Worm (Caenorhabditis elegans) whole organism, young adult: ENCODE results near the gene crh-2.

ENCODE experiments used
- B0035.1 ChIP-seq: sonication (generic microtip); optimal IDR thresholded peaks from 2 replicates; lab custom pipeline; 2016; ENCODE audit warnings: missing genetic modification characterization, mild to moderate bottlenecking, missing compliant biosample characterization, missing genotype, missing genetic modification reagents
- B0336.3 ChIP-seq: fragments of 200-800 bp; sonication (Bioruptor generic); IDR thresholded peaks from 2 replicates; pipeline ENCODE4 v1.3.6; 2022; ENCODE audit warnings: missing genetic modification characterization, missing compliant biosample characterization
- D2030.7 ChIP-seq: fragments of 200-800 bp; sonication (Bioruptor generic); IDR thresholded peaks from 2 replicates; pipeline ENCODE4 v1.3.6; 2022; ENCODE audit warnings: missing genetic modification reagents, missing genetic modification characterization, missing compliant biosample characterization
- F22D6.2 ChIP-seq: sonication (generic microtip); optimal IDR thresholded peaks from 2 replicates; lab custom pipeline; 2016; ENCODE audit warnings: mild to moderate bottlenecking, missing genetic modification characterization, missing compliant biosample characterization
- F39B2.1 ChIP-seq: fragments of 200-800 bp; sonication (Bioruptor generic); IDR thresholded peaks from 2 replicates; pipeline ENCODE4 v1.3.6; 2022; ENCODE audit warnings: missing genetic modification reagents, missing genetic modification characterization, missing compliant biosample characterization
- F49E8.2 ChIP-seq: sonication (generic microtip); optimal IDR thresholded peaks from 3 replicates; lab custom pipeline; 2017; ENCODE audit warnings: missing genetic modification characterization, mild to moderate bottlenecking, missing compliant biosample characterization, antibody characterized with exemption, moderate library complexity; ENCODE audit not compliant: insufficient read depth
- F55B11.4 ChIP-seq: sonication (generic microtip); optimal IDR thresholded peaks from 2 replicates; lab custom pipeline; 2016; ENCODE audit warnings: missing compliant biosample characterization, missing genetic modification characterization, borderline replicate concordance; ENCODE audit not compliant: insufficient read depth
- F57A8.1 ChIP-seq: fragments of 200-800 bp; sonication (Bioruptor generic); optimal IDR thresholded peaks from 2 replicates; lab custom pipeline; 2018; ENCODE audit warnings: mild to moderate bottlenecking, missing genetic modification characterization, moderate library complexity, missing compliant biosample characterization
- F57C9.4 ChIP-seq: sonication (generic microtip); optimal IDR thresholded peaks from 2 replicates; lab custom pipeline; 2017; ENCODE audit warnings: mild to moderate bottlenecking, missing genetic modification characterization, missing compliant biosample characterization
- Y79H2A.3 ChIP-seq: fragments of 200-800 bp; sonication (Bioruptor generic); conservative IDR thresholded peaks from 2 replicates; pipeline ENCODE4 v1.3.6; 2022; ENCODE audit warnings: missing genetic modification reagents, missing genetic modification characterization, missing compliant biosample characterization
- ZK185.1 ChIP-seq: sonication (generic microtip); optimal IDR thresholded peaks from 2 replicates; lab custom pipeline; 2016; ENCODE audit warnings: mild to moderate bottlenecking, missing genetic modification characterization, missing compliant biosample characterization; ENCODE audit not compliant: poor library complexity, severe bottlenecking
- ama-1 ChIP-seq, 3 experiments: fragments of 150-350 bp in 1 of 3; sonication (generic microtip) in 2 of 3; optimal IDR thresholded peaks; 2 replicates each; lab custom pipeline; 2014 to 2018; ENCODE audit warnings: missing biosample characterization in 2 of 3, missing genetic modification characterization in 2 of 3, missing genetic modification reagents in 2 of 3
- attf-5 ChIP-seq: fragments of 200-800 bp; sonication (Bioruptor generic); optimal IDR thresholded peaks from 2 replicates; lab custom pipeline; 2018; ENCODE audit warnings: mild to moderate bottlenecking, missing genetic modification characterization, missing compliant biosample characterization
- attf-6 ChIP-seq: fragments of 200-800 bp; sonication (Bioruptor generic); IDR thresholded peaks from 2 replicates; pipeline ENCODE4 v1.3.6; 2022; ENCODE audit warnings: missing genetic modification reagents, missing genetic modification characterization, missing compliant biosample characterization
- bed-1 ChIP-seq: fragments of 200-800 bp; sonication (Bioruptor generic); IDR thresholded peaks from 2 replicates; pipeline ENCODE4 v1.3.6; 2022; ENCODE audit warnings: missing genetic modification reagents, missing genetic modification characterization, missing compliant biosample characterization
- cebp-1 ChIP-seq, 2 experiments: fragments of 200-800 bp in 1 of 2; sonication (Bioruptor generic) in 1 of 2; sonication (generic microtip) in 1 of 2; IDR thresholded peaks in 1 of 2; optimal IDR thresholded peaks in 1 of 2; 2 replicates each; pipeline versions ENCODE4 v1.3.6 to Lab custom; 2017 to 2022; ENCODE audit warnings: missing compliant biosample characterization in 2 of 2, missing genetic modification characterization in 2 of 2, mild to moderate bottlenecking in 1 of 2, missing genetic modification reagents in 1 of 2, moderate library complexity in 1 of 2
- ceh-27 ChIP-seq: fragments of 200-800 bp; sonication (Bioruptor generic); optimal IDR thresholded peaks from 2 replicates; lab custom pipeline; 2018; ENCODE audit warnings: mild to moderate bottlenecking, missing genetic modification characterization, moderate library complexity, missing compliant biosample characterization
- ceh-40 ChIP-seq: fragments of 200-800 bp; sonication (Bioruptor generic); IDR thresholded peaks from 2 replicates; pipeline ENCODE4 v1.3.6; 2022; ENCODE audit warnings: missing genetic modification characterization, missing compliant biosample characterization
- chd-7 ChIP-seq: sonication (generic microtip); optimal IDR thresholded peaks from 2 replicates; lab custom pipeline; 2016; ENCODE audit warnings: mild to moderate bottlenecking, missing genetic modification characterization, moderate library complexity, missing compliant biosample characterization
- dpl-1 ChIP-seq: fragments of 150-350 bp; optimal IDR thresholded peaks from 2 replicates; lab custom pipeline; 2014; ENCODE audit warnings: missing biosample characterization, missing genetic modification reagents, missing genetic modification characterization
- efl-1 ChIP-seq: fragments of 150-350 bp; optimal IDR thresholded peaks from 2 replicates; lab custom pipeline; 2014; ENCODE audit warnings: missing biosample characterization, missing genetic modification reagents, missing genetic modification characterization
- gei-17 ChIP-seq: fragments of 200-800 bp; sonication (Bioruptor generic); optimal IDR thresholded peaks from 2 replicates; lab custom pipeline; 2018; ENCODE audit warnings: mild to moderate bottlenecking, missing genetic modification characterization, missing compliant biosample characterization
- hlh-12 ChIP-seq: sonication (generic microtip); optimal IDR thresholded peaks from 2 replicates; lab custom pipeline; 2016; ENCODE audit warnings: missing genetic modification characterization, missing compliant biosample characterization
- hmg-20 ChIP-seq: fragments of 200-800 bp; sonication (Bioruptor generic); IDR thresholded peaks from 2 replicates; pipeline ENCODE4 v1.3.6; 2022; ENCODE audit warnings: missing genetic modification reagents, missing genetic modification characterization, missing compliant biosample characterization
- hrde-1 ChIP-seq: sonication (generic microtip); optimal IDR thresholded peaks from 2 replicates; lab custom pipeline; 2016; ENCODE audit warnings: missing genetic modification characterization, mild to moderate bottlenecking, missing compliant biosample characterization, moderate library complexity, missing genotype, missing genetic modification reagents, borderline replicate concordance
- hsf-1 ChIP-seq: fragments of 200-800 bp; sonication (Bioruptor generic); IDR thresholded peaks from 2 replicates; pipeline ENCODE4 v1.3.6; 2022; ENCODE audit warnings: missing genetic modification reagents, missing genetic modification characterization, missing compliant biosample characterization
- lin-26 ChIP-seq: fragments of 200-800 bp; sonication (Bioruptor generic); IDR thresholded peaks from 2 replicates; pipeline ENCODE4 v1.3.6; 2022; ENCODE audit warnings: missing genetic modification reagents, missing genetic modification characterization, missing compliant biosample characterization
- lin-35 ChIP-seq, 3 experiments: fragments of 150-350 bp in 2 of 3; sonication (generic microtip) in 1 of 3; optimal IDR thresholded peaks; 2 replicates each; lab custom pipeline; 2014 to 2018; ENCODE audit warnings: missing biosample characterization in 3 of 3, missing genetic modification characterization in 3 of 3, missing genetic modification reagents in 3 of 3
- lin-54 ChIP-seq: fragments of 200-800 bp; sonication (Bioruptor generic); optimal IDR thresholded peaks from 2 replicates; lab custom pipeline; 2018; ENCODE audit warnings: mild to moderate bottlenecking, missing genetic modification characterization, missing compliant biosample characterization
- lir-1 ChIP-seq: fragments of 200-800 bp; sonication (Bioruptor generic); conservative IDR thresholded peaks from 2 replicates; pipeline ENCODE4 v1.3.6; 2022; ENCODE audit warnings: missing genetic modification reagents, missing genetic modification characterization, missing compliant biosample characterization
- lsy-27 ChIP-seq: sonication (generic microtip); optimal IDR thresholded peaks from 2 replicates; lab custom pipeline; 2017; ENCODE audit warnings: missing genetic modification characterization, mild to moderate bottlenecking, missing compliant biosample characterization, antibody characterized with exemption, missing genotype, borderline replicate concordance; ENCODE audit not compliant: insufficient read depth
- nfya-2 ChIP-seq: fragments of 200-800 bp; sonication (Bioruptor generic); IDR thresholded peaks from 2 replicates; pipeline ENCODE4 v1.3.6; 2022; ENCODE audit warnings: missing genetic modification reagents, missing genetic modification characterization, missing compliant biosample characterization
- nfyb-1 ChIP-seq: fragments of 200-800 bp; sonication (Bioruptor generic); IDR thresholded peaks from 2 replicates; pipeline ENCODE4 v1.3.6; 2022; ENCODE audit warnings: missing genetic modification reagents, missing genetic modification characterization, missing compliant biosample characterization
- nhr-90 ChIP-seq: sonication (generic microtip); optimal IDR thresholded peaks from 2 replicates; lab custom pipeline; 2016; ENCODE audit warnings: missing genotype, mild to moderate bottlenecking, missing genetic modification characterization, missing compliant biosample characterization
- rpc-1 ChIP-seq, 2 experiments: fragments of 150-350 bp in 1 of 2; sonication (generic microtip) in 1 of 2; optimal IDR thresholded peaks; 2 replicates each; lab custom pipeline; 2014 to 2018; ENCODE audit warnings: missing biosample characterization in 1 of 2, missing genetic modification characterization in 1 of 2, missing genetic modification reagents in 1 of 2, missing genotype in 1 of 2
- snpc-1.3 ChIP-seq: sonication (generic microtip); optimal IDR thresholded peaks from 2 replicates; lab custom pipeline; 2017; ENCODE audit warnings: missing genetic modification characterization, mild to moderate bottlenecking, missing compliant biosample characterization, antibody characterized with exemption, moderate library complexity, missing genotype, missing genetic modification reagents; ENCODE audit not compliant: insufficient read depth
- snpc-3.4 ChIP-seq: sonication (generic microtip); optimal IDR thresholded peaks from 2 replicates; lab custom pipeline; 2017; ENCODE audit warnings: missing genetic modification characterization, mild to moderate bottlenecking, missing compliant biosample characterization, antibody characterized with exemption, moderate library complexity, missing genotype, missing genetic modification reagents
- snpc-4 ChIP-seq, 5 experiments: fragments of 150-350 bp in 1 of 5; sonication (generic microtip) in 4 of 5; optimal IDR thresholded peaks; 2 replicates each; lab custom pipeline; 2014 to 2018; ENCODE audit warnings: missing genetic modification characterization in 5 of 5, missing biosample characterization in 3 of 5, antibody characterized with exemption in 2 of 5, mild to moderate bottlenecking in 2 of 5, missing compliant biosample characterization in 2 of 5, missing genotype in 2 of 5, moderate library complexity in 2 of 5, missing genetic modification reagents in 1 of 5
- somi-1 ChIP-seq: fragments of 200-800 bp; sonication (Bioruptor generic); optimal IDR thresholded peaks from 2 replicates; lab custom pipeline; 2018; ENCODE audit warnings: mild to moderate bottlenecking, missing genetic modification characterization, missing compliant biosample characterization
- unc-62 ChIP-seq: fragments of 150-350 bp; optimal IDR thresholded peaks from 2 replicates; lab custom pipeline; 2014; ENCODE audit warnings: missing biosample characterization, missing genetic modification reagents, missing genetic modification characterization
- xnd-1 ChIP-seq: sonication (generic microtip); optimal IDR thresholded peaks from 2 replicates; lab custom pipeline; 2016; ENCODE audit warnings: missing genotype, missing genetic modification reagents, missing genetic modification characterization, missing compliant biosample characterization
- zfh-2 ChIP-seq: fragments of 200-800 bp; sonication (Bioruptor generic); conservative IDR thresholded peaks from 2 replicates; pipeline ENCODE4 v1.3.6; 2022; ENCODE audit warnings: missing genetic modification reagents, missing genetic modification characterization, missing compliant biosample characterization
- ztf-18 ChIP-seq: sonication (generic microtip); optimal IDR thresholded peaks from 2 replicates; lab custom pipeline; 2016; ENCODE audit warnings: missing genotype, mild to moderate bottlenecking, missing genetic modification characterization, missing compliant biosample characterization
- ztf-22 ChIP-seq: fragments of 200-800 bp; sonication (Bioruptor generic); optimal IDR thresholded peaks from 2 replicates; lab custom pipeline; 2018; ENCODE audit warnings: mild to moderate bottlenecking, missing genetic modification characterization, moderate library complexity, missing compliant biosample characterization

The crh-2 gene

ce11 chrII:5182451-5182850 is 4.9 kb downstream of the crh-2 start (continued):
- TF ChIP-seq zfh-2 (GFP tag; lab: Robert Waterston, UW) (peak; percentile 70), lin-35 (GFP tag; optimal IDR thresholded peaks at IDR 0.05; lab: Kevin White, UChicago) (peak in 1 of 3 experiments; percentile 60), B0035.1 (tag; lab: Kevin White, UChicago) (no peak), dpl-1 (GFP tag; lab: Kevin White, UChicago) (no peak), F57A8.1 (no peak), Y79H2A.3 (GFP tag; lab: Robert Waterston, UW) (no peak), hlh-12 (no peak), nfyb-1 (no peak; the same call in none of the 2 replicates), xnd-1 (no peak), F57C9.4 (no peak), attf-5 (GFP tag; lab: Kevin White, UChicago) (peak; percentile 54), snpc-3.4 (tag; lab: Kevin White, UChicago) (no peak), F55B11.4 (tag; lab: Kevin White, UChicago) (no peak), rpc-1 (optimal IDR thresholded peaks at IDR 0.05; lab: Kevin White, UChicago) (no peak), rpc-1 (tag; optimal IDR thresholded peaks at IDR 0.05; lab: Kevin White, UChicago) (no peak), D2030.7 (GFP tag; lab: Robert Waterston, UW) (no peak), gei-17 (GFP tag; lab: Kevin White, UChicago) (no peak), bed-1 (no peak), lsy-27 (tag; lab: Kevin White, UChicago) (no peak), ceh-27 (GFP tag; lab: Kevin White, UChicago) (peak; percentile 63), B0336.3 (GFP tag; lab: Robert Waterston, UW) (no peak; the same call in 1 of the 2 replicates), chd-7 (tag; lab: Kevin White, UChicago) (peak; percentile 64), efl-1 (GFP tag; lab: Kevin White, UChicago) (no peak), F49E8.2 (tag; lab: Kevin White, UChicago) (no peak), ztf-22 (peak; percentile 74), unc-62 (no peak), F22D6.2 (tag; lab: Kevin White, UChicago) (no peak), nfya-2 (GFP tag; lab: Robert Waterston, UW) (no peak), attf-6 (no peak), F39B2.1 (GFP tag; lab: Robert Waterston, UW) (no peak), cebp-1 (GFP tag; IDR thresholded peaks at IDR 0.05; lab: Robert Waterston, UW) (no peak), cebp-1 (tag; optimal IDR thresholded peaks at IDR 0.05; lab: Kevin White, UChicago) (peak; percentile 81), snpc-1.3 (tag; lab: Kevin White, UChicago) (no peak)
- TF ChIP-seq, all 124 proteins: peak for 36

- TF ChIP-seq hsf-1 (GFP tag; lab: Robert Waterston, UW) (0 out of 2 replicates have a peak, but pooled peaks have one; percentile 15), somi-1 (GFP tag; lab: Kevin White, UChicago) (peak; percentile 64), chd-7 (tag; lab: Kevin White, UChicago) (peak; percentile 70), unc-62 (peak; percentile 31), ama-1 (optimal IDR thresholded peaks at IDR 0.05; lab: Kevin White, UChicago) (no peak), ama-1 (GFP tag; optimal IDR thresholded peaks at IDR 0.05; lab: Kevin White, UChicago) (no peak), ceh-40 (GFP tag; lab: Robert Waterston, UW) (no peak), F55B11.4 (tag; lab: Kevin White, UChicago) (no peak), hmg-20 (GFP tag; lab: Robert Waterston, UW) (no peak), hrde-1 (no peak), lin-26 (GFP tag; lab: Robert Waterston, UW) (peak; percentile 58; the same call in 1 of the 2 replicates), nhr-90 (tag; lab: Kevin White, UChicago) (peak; percentile 16), zfh-2 (GFP tag; lab: Robert Waterston, UW) (peak; percentile 92), ZK185.1 (tag; lab: Kevin White, UChicago) (peak; percentile 47), lir-1 (GFP tag; lab: Robert Waterston, UW) (0 out of 2 replicates have a peak, but pooled peaks have one; percentile 29), lin-54 (GFP tag; lab: Kevin White, UChicago) (peak; percentile 2), snpc-4 (GFP tag; optimal IDR thresholded peaks at IDR 0.05; lab: Kevin White, UChicago) (no peak), snpc-4 (tag; optimal IDR thresholded peaks at IDR 0.05; lab: Kevin White, UChicago) (peak in 3 of 4 experiments; percentile 31 to 54 (median 38)), ztf-18 (tag; lab: Kevin White, UChicago) (peak; percentile 26), gei-17 (GFP tag; lab: Kevin White, UChicago) (peak; percentile 28)
These were observed 5.9 kb downstream of the crh-2 start for ce11 chrII:5181497-5181896.
